Fruit fly (Drosophila melanogaster) whole organism, embryonic: ENCODE measurements around the gene fan.

ENCODE experiments used
- C15 ChIP-seq: fragments of 200-800 bp; sonication (Bioruptor generic); IDR thresholded peaks from 3 replicates; pipeline ENCODE4 v1.3.6; 2022; ENCODE audit warnings: missing biosample characterization, missing genetic modification characterization
- CG10366 ChIP-seq: fragments of 200-800 bp; sonication (Bioruptor generic); IDR thresholded peaks from 2 replicates; pipeline ENCODE4 v1.3.6; 2022; ENCODE audit warnings: missing biosample characterization, missing genetic modification characterization
- CG11085 ChIP-seq: fragments of 200-800 bp; sonication (Bioruptor generic); IDR thresholded peaks from 2 replicates; pipeline ENCODE4 v1.3.6; 2022; ENCODE audit warnings: missing biosample characterization, missing genetic modification characterization
- CG11695 ChIP-seq: fragments of 200-800 bp; sonication (Bioruptor generic); IDR thresholded peaks from 3 replicates; pipeline ENCODE4 v1.3.6; 2022; ENCODE audit warnings: missing biosample characterization, missing genetic modification characterization
- CG12071 ChIP-seq: fragments of 200-800 bp; sonication (Bioruptor generic); optimal IDR thresholded peaks from 3 replicates; lab custom pipeline; 2018; ENCODE audit warnings: missing biosample characterization, mild to moderate bottlenecking, missing genetic modification characterization
- CG12236 ChIP-seq: fragments of 200-800 bp; sonication (Bioruptor generic); optimal IDR thresholded peaks from 2 replicates; lab custom pipeline; 2016; ENCODE audit warnings: missing biosample characterization, missing genetic modification characterization
- CG12659 ChIP-seq: fragments of 200-800 bp; sonication (Bioruptor generic); optimal IDR thresholded peaks from 3 replicates; lab custom pipeline; 2017; ENCODE audit warnings: mild to moderate bottlenecking, missing biosample characterization, missing genetic modification reagents, missing genetic modification characterization
- CG15514 ChIP-seq: fragments of 200-800 bp; sonication (Bioruptor generic); optimal IDR thresholded peaks from 3 replicates; lab custom pipeline; 2017; ENCODE audit warnings: missing biosample characterization, missing genetic modification characterization, mild to moderate bottlenecking, moderate library complexity, missing genetic modification reagents
- CG17568 ChIP-seq: fragments of 200-800 bp; sonication (Bioruptor generic); optimal IDR thresholded peaks from 2 replicates; lab custom pipeline; 2018; ENCODE audit warnings: missing biosample characterization, mild to moderate bottlenecking, missing genetic modification characterization, moderate library complexity
- CG2678 ChIP-seq: fragments of 200-800 bp; sonication (Bioruptor generic); optimal IDR thresholded peaks from 3 replicates; lab custom pipeline; 2019; ENCODE audit warnings: missing biosample characterization, mild to moderate bottlenecking, missing genetic modification characterization, moderate library complexity
- CG31441 ChIP-seq: fragments of 200-800 bp; sonication (Bioruptor generic); IDR thresholded peaks from 2 replicates; pipeline ENCODE4 v1.3.6; 2022; ENCODE audit warnings: missing biosample characterization, missing genetic modification characterization
- CG33213 ChIP-seq: fragments of 200-800 bp; sonication (Bioruptor generic); optimal IDR thresholded peaks from 3 replicates; lab custom pipeline; 2016; ENCODE audit warnings: missing biosample characterization, missing genetic modification characterization
- CG6254 ChIP-seq: fragments of 200-800 bp; sonication (Bioruptor generic); optimal IDR thresholded peaks from 3 replicates; lab custom pipeline; 2017; ENCODE audit warnings: mild to moderate bottlenecking, missing biosample characterization, missing genetic modification reagents, missing genetic modification characterization
- CG6654 ChIP-seq: fragments of 200-800 bp; sonication (Bioruptor generic); optimal IDR thresholded peaks from 2 replicates; lab custom pipeline; 2017; ENCODE audit warnings: missing biosample characterization, mild to moderate bottlenecking, missing genetic modification characterization
- CG6813 ChIP-seq: fragments of 200-800 bp; sonication (Bioruptor generic); optimal IDR thresholded peaks from 2 replicates; lab custom pipeline; 2017; ENCODE audit warnings: missing biosample characterization, missing genetic modification characterization, mild to moderate bottlenecking, moderate library complexity, missing genetic modification reagents
- CG7271 ChIP-seq: fragments of 200-800 bp; sonication (Bioruptor generic); optimal IDR thresholded peaks from 2 replicates; lab custom pipeline; 2018; ENCODE audit warnings: missing biosample characterization, mild to moderate bottlenecking, missing genetic modification characterization, moderate library complexity
- CG7556 ChIP-seq: fragments of 200-800 bp; sonication (Bioruptor generic); optimal IDR thresholded peaks from 2 replicates; lab custom pipeline; 2017; ENCODE audit warnings: missing biosample characterization, mild to moderate bottlenecking, missing genetic modification characterization
- CG8089 ChIP-seq: fragments of 200-800 bp; sonication (Bioruptor generic); optimal IDR thresholded peaks from 3 replicates; lab custom pipeline; 2016; ENCODE audit warnings: missing biosample characterization, missing genetic modification characterization
- CG9215 ChIP-seq: fragments of 200-800 bp; sonication (Bioruptor generic); IDR thresholded peaks from 2 replicates; pipeline ENCODE4 v1.3.6; 2022; ENCODE audit warnings: missing biosample characterization, missing genetic modification characterization
- Camta ChIP-seq: fragments of 200-800 bp; sonication (Bioruptor generic); optimal IDR thresholded peaks from 2 replicates; lab custom pipeline; 2016; ENCODE audit warnings: missing biosample characterization, missing genetic modification characterization
- CoRest ChIP-seq: fragments of 200-800 bp; sonication (Bioruptor generic); optimal IDR thresholded peaks from 3 replicates; lab custom pipeline; 2018; ENCODE audit warnings: missing biosample characterization, mild to moderate bottlenecking, missing genetic modification characterization, moderate library complexity
- E2f2 ChIP-seq: fragments of 200-800 bp; sonication (Bioruptor generic); IDR thresholded peaks from 2 replicates; pipeline ENCODE4 v1.3.6; 2022; ENCODE audit warnings: missing biosample characterization, missing genetic modification characterization
- HLH3B ChIP-seq: fragments of 200-800 bp; sonication (Bioruptor generic); IDR thresholded peaks from 2 replicates; pipeline ENCODE4 v1.3.6; 2022; ENCODE audit warnings: missing biosample characterization, missing genetic modification characterization
- HmgZ ChIP-seq: fragments of 200-800 bp; sonication (Bioruptor generic); optimal IDR thresholded peaks from 2 replicates; lab custom pipeline; 2018; ENCODE audit warnings: missing biosample characterization, mild to moderate bottlenecking, missing genetic modification characterization
- Hmr ChIP-seq: fragments of 200-800 bp; sonication (Bioruptor generic); optimal IDR thresholded peaks from 3 replicates; lab custom pipeline; 2017; ENCODE audit warnings: mild to moderate bottlenecking, missing biosample characterization, missing genetic modification reagents, missing genetic modification characterization
- Lhr ChIP-seq: fragments of 200-800 bp; sonication (Bioruptor generic); optimal IDR thresholded peaks from 3 replicates; lab custom pipeline; 2017; ENCODE audit warnings: mild to moderate bottlenecking, missing biosample characterization, missing genetic modification reagents, missing genetic modification characterization
- Poxn ChIP-seq: fragments of 200-800 bp; sonication (Bioruptor generic); IDR thresholded peaks from 2 replicates; pipeline ENCODE4 v1.3.6; 2022; ENCODE audit warnings: missing biosample characterization, missing genetic modification characterization
- Sox100B ChIP-seq: fragments of 200-800 bp; sonication (Bioruptor generic); optimal IDR thresholded peaks from 3 replicates; lab custom pipeline; 2018; ENCODE audit warnings: missing biosample characterization, mild to moderate bottlenecking, missing genetic modification characterization
- Sry-δ ChIP-seq: fragments of 200-800 bp; sonication (Bioruptor generic); optimal IDR thresholded peaks from 2 replicates; lab custom pipeline; 2016; ENCODE audit warnings: missing biosample characterization, missing genetic modification characterization
- ara ChIP-seq: fragments of 200-800 bp; sonication (Bioruptor generic); IDR thresholded peaks from 2 replicates; pipeline ENCODE4 v1.3.6; 2022; ENCODE audit warnings: missing biosample characterization, missing genetic modification characterization
- cato ChIP-seq: fragments of 200-800 bp; sonication (Bioruptor generic); optimal IDR thresholded peaks from 2 replicates; lab custom pipeline; 2016; ENCODE audit warnings: missing biosample characterization, missing genetic modification characterization, borderline replicate concordance
- caup ChIP-seq: fragments of 200-800 bp; sonication (Bioruptor generic); optimal IDR thresholded peaks from 3 replicates; lab custom pipeline; 2017; ENCODE audit warnings: missing biosample characterization, mild to moderate bottlenecking, missing genetic modification characterization, moderate library complexity; ENCODE audit not compliant: severe bottlenecking
- croc ChIP-seq: fragments of 200-800 bp; sonication (Bioruptor generic); conservative IDR thresholded peaks from 3 replicates; pipeline ENCODE4 v1.3.6; 2022; ENCODE audit warnings: missing biosample characterization, missing genetic modification characterization
- disco-r ChIP-seq: fragments of 200-800 bp; sonication (Bioruptor generic); optimal IDR thresholded peaks from 2 replicates; lab custom pipeline; 2016; ENCODE audit warnings: missing biosample characterization, missing genetic modification characterization
- ems ChIP-seq: fragments of 200-800 bp; sonication (Bioruptor generic); optimal IDR thresholded peaks from 3 replicates; lab custom pipeline; 2016; ENCODE audit warnings: missing biosample characterization, missing genetic modification characterization
- exex ChIP-seq: fragments of 200-800 bp; sonication (Bioruptor generic); optimal IDR thresholded peaks from 4 replicates; lab custom pipeline; 2018; ENCODE audit warnings: missing biosample characterization, mild to moderate bottlenecking, missing genetic modification characterization, moderate library complexity
- fru ChIP-seq: fragments of >200 bp; optimal IDR thresholded peaks from 2 replicates; lab custom pipeline; 2017
- grau ChIP-seq: fragments of 200-800 bp; optimal IDR thresholded peaks from 3 replicates; lab custom pipeline; 2019; ENCODE audit warnings: missing biosample characterization, mild to moderate bottlenecking, missing genetic modification characterization, moderate library complexity
- hb ChIP-seq: fragments of 200-800 bp; sonication (Bioruptor generic); IDR thresholded peaks from 3 replicates; pipeline ENCODE4 v1.3.6; 2022; ENCODE audit warnings: missing biosample characterization, missing genetic modification characterization; ENCODE audit not compliant: partially characterized antibody
- ind ChIP-seq: fragments of 200-800 bp; sonication (Bioruptor generic); optimal IDR thresholded peaks from 3 replicates; lab custom pipeline; 2016; ENCODE audit warnings: missing biosample characterization, missing genetic modification characterization
- klu ChIP-seq: fragments of 200-800 bp; sonication (Bioruptor generic); IDR thresholded peaks from 2 replicates; pipeline ENCODE4 v1.3.6; 2022; ENCODE audit warnings: missing biosample characterization, missing genetic modification characterization
- lmd ChIP-seq: fragments of 200-800 bp; sonication (Bioruptor generic); IDR thresholded peaks from 2 replicates; pipeline ENCODE4 v1.3.6; 2022; ENCODE audit warnings: missing biosample characterization, missing genetic modification characterization
- nau ChIP-seq: fragments of 200-800 bp; sonication (Bioruptor generic); optimal IDR thresholded peaks from 3 replicates; lab custom pipeline; 2017; ENCODE audit warnings: missing biosample characterization, mild to moderate bottlenecking, missing genetic modification characterization, missing genetic modification reagents
- oc ChIP-seq: fragments of 200-800 bp; sonication (Bioruptor generic); optimal IDR thresholded peaks from 2 replicates; lab custom pipeline; 2018; ENCODE audit warnings: missing biosample characterization, mild to moderate bottlenecking, missing genetic modification characterization, moderate library complexity
- ranshi ChIP-seq: fragments of 200-800 bp; sonication (Bioruptor generic); IDR thresholded peaks from 2 replicates; pipeline ENCODE4 v1.3.6; 2022; ENCODE audit warnings: missing biosample characterization, missing genetic modification characterization
- sens-2 ChIP-seq: fragments of 200-800 bp; sonication (Bioruptor generic); IDR thresholded peaks from 2 replicates; pipeline ENCODE4 v1.3.6; 2022; ENCODE audit warnings: missing biosample characterization, missing genetic modification characterization
- so ChIP-seq: fragments of 200-800 bp; sonication (Bioruptor generic); IDR thresholded peaks from 3 replicates; pipeline ENCODE4 v1.3.6; 2022; ENCODE audit warnings: missing biosample characterization, missing genetic modification characterization
- tin ChIP-seq: fragments of 200-800 bp; sonication (Bioruptor generic); optimal IDR thresholded peaks from 3 replicates; lab custom pipeline; 2016; ENCODE audit warnings: missing biosample characterization, missing genetic modification characterization
- vvl ChIP-seq: fragments of 200-800 bp; sonication (Bioruptor generic); IDR thresholded peaks from 2 replicates; pipeline ENCODE4 v1.3.6; 2022; ENCODE audit warnings: missing biosample characterization, missing genetic modification characterization
- zf30C ChIP-seq: fragments of 200-800 bp; sonication (Bioruptor generic); optimal IDR thresholded peaks from 3 replicates; lab custom pipeline; 2018; ENCODE audit warnings: missing biosample characterization, mild to moderate bottlenecking, missing genetic modification characterization

The fan gene

DNA sequence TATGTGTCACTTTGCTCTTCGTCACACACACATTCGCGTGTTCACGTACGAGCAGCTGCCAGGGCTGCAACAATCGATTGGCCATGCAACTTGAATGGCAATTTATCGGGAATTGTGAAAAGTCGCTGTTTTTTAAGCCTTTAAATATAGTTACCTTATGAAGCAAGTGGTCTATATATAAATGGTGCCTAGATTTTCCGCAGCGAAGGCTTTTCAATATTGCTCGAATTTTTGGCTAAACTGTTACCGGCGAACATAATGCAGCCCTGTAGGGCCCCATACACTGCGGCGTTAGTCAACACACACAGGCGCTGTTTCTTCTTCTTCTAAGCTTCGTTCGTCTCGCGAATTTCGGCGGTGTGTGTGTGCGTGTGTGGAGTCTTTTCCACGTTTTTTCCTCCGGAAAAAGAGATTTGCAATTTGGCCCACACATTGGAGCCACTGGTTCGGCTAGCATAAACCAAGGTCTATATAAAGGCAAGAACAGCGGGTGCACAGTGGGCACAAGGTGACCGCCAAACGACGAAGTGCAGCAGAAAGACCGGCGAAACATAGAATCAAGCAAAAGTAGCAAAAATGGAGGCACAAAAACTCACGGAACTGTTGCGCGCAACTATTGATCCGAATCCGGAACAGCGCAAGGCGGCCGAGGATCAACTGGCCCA lies 7.1 kb downstream of the fan start, which contains the start of the genes Arp3 and msk (continued):
- TF ChIP-seq hb (GFP tag; lab: Robert Waterston, UW): no peak
- no peak for TF ChIP-seq CG17568 (GFP tag; lab: Kevin White, UChicago)
- TF ChIP-seq CG6813 (GFP tag; lab: Kevin White, UChicago): no peak
- no peak for TF ChIP-seq Hmr (GFP tag; lab: Kevin White, UChicago)
- TF ChIP-seq CG7271: no peak
- peak; percentile 83 for TF ChIP-seq CG9215 (GFP tag; lab: Robert Waterston, UW)
- TF ChIP-seq CG11695 (GFP tag; lab: Robert Waterston, UW): peak; percentile 50; the same call in 1 of the 3 replicates
- peak; percentile 68 for TF ChIP-seq HLH3B
- peak; percentile 92 for TF ChIP-seq HmgZ (tag; lab: Kevin White, UChicago)
- TF ChIP-seq CG12659: peak; percentile 93
- TF ChIP-seq so (GFP tag; lab: Robert Waterston, UW): no peak; the same call in 2 of the 3 replicates
- TF ChIP-seq vvl (GFP tag; lab: Robert Waterston, UW): peak; percentile 85
- no peak for TF ChIP-seq CG6254 (GFP tag; lab: Kevin White, UChicago)
- TF ChIP-seq exex: peak; percentile 55
- TF ChIP-seq CG33213: peak; percentile 85
- peak; percentile 75 for TF ChIP-seq grau (tag; lab: Kevin White, UChicago)
- no peak for TF ChIP-seq CG12071
- TF ChIP-seq ara: peak; percentile 66
- no peak for TF ChIP-seq zf30C (GFP tag; lab: Kevin White, UChicago)
- TF ChIP-seq CG2678 (tag; lab: Kevin White, UChicago): no peak
- no peak for TF ChIP-seq fru (lab: Kevin White, UChicago)
- peak; percentile 71 for TF ChIP-seq lmd (GFP tag; lab: Robert Waterston, UW)
- peak; percentile 5 for TF ChIP-seq CG6654 (GFP tag; lab: Kevin White, UChicago)
- TF ChIP-seq CG8089: peak; percentile 79
- TF ChIP-seq disco-r (GFP tag; lab: Kevin White, UChicago): peak; percentile 89
- TF ChIP-seq Sry-δ (GFP tag; lab: Kevin White, UChicago): peak; percentile 81
- TF ChIP-seq klu (GFP tag; lab: Robert Waterston, UW): peak; percentile 43; the same call in 1 of the 2 replicates
- TF ChIP-seq CG10366 (GFP tag; lab: Robert Waterston, UW): peak; percentile 60; the same call in 1 of the 2 replicates
- peak; percentile 64 for TF ChIP-seq CG31441 (GFP tag; lab: Robert Waterston, UW)
- TF ChIP-seq Sox100B (GFP tag; lab: Kevin White, UChicago): no peak
- TF ChIP-seq ind (GFP tag; lab: Kevin White, UChicago): peak; percentile 88
- peak; percentile 87 for TF ChIP-seq Camta (GFP tag; lab: Kevin White, UChicago)
- no peak for TF ChIP-seq nau (GFP tag; lab: Kevin White, UChicago)
- TF ChIP-seq Poxn (GFP tag; lab: Robert Waterston, UW): no peak
- TF ChIP-seq ems (GFP tag; lab: Kevin White, UChicago): peak; percentile 76
- TF ChIP-seq cato (GFP tag; lab: Kevin White, UChicago): peak; percentile 40
- TF ChIP-seq ranshi (GFP tag; lab: Robert Waterston, UW): peak; percentile 77
- no peak for TF ChIP-seq sens-2 (GFP tag; lab: Robert Waterston, UW)
- peak; percentile 55 for TF ChIP-seq CG7556 (GFP tag; lab: Kevin White, UChicago)
- TF ChIP-seq CG15514: peak; percentile 89
- peak; percentile 80 for TF ChIP-seq CoRest (tag; lab: Kevin White, UChicago)
- TF ChIP-seq C15 (GFP tag; lab: Robert Waterston, UW): no peak
- TF ChIP-seq oc (tag; lab: Kevin White, UChicago): no peak
- TF ChIP-seq E2f2 (GFP tag; lab: Robert Waterston, UW): peak; percentile 69
- TF ChIP-seq tin (GFP tag; lab: Kevin White, UChicago): peak; percentile 89
- peak; percentile 66 for TF ChIP-seq Lhr (GFP tag; lab: Kevin White, UChicago)
- TF ChIP-seq caup (GFP tag; lab: Kevin White, UChicago): peak; percentile 80
- peak; percentile 58 for TF ChIP-seq CG12236 (GFP tag; lab: Kevin White, UChicago)
- TF ChIP-seq croc: peak; percentile 33; the same call in 1 of the 3 replicates
- TF ChIP-seq CG11085 (GFP tag; lab: Robert Waterston, UW): peak; percentile 76
